Worm (Caenorhabditis elegans) whole organism, late embryonic: ENCODE data around the gene F19G12.9.
"Not testable (repeated sequence)": the region's sequence is repeated elsewhere in the genome, so short reads cannot be mapped to it uniquely, and the experiment has no call there.

Experiments
- C38D4.7 ChIP-seq: fragments of 200-800 bp; sonication (Bioruptor generic); optimal IDR thresholded peaks from 2 replicates; lab custom pipeline; 2018; ENCODE audit warnings: mild to moderate bottlenecking, missing genetic modification characterization, moderate library complexity, missing compliant biosample characterization
- K02D7.2 ChIP-seq: sonication (generic microtip); optimal IDR thresholded peaks from 2 replicates; lab custom pipeline; 2017; ENCODE audit warnings: mild to moderate bottlenecking, missing genetic modification characterization, missing compliant biosample characterization
- T23F11.4 ChIP-seq: fragments of 200-800 bp; sonication (Bioruptor generic); optimal IDR thresholded peaks from 2 replicates; lab custom pipeline; 2018; ENCODE audit warnings: mild to moderate bottlenecking, missing genetic modification characterization, missing compliant biosample characterization
- Y22D7AL.16 ChIP-seq: sonication (generic microtip); optimal IDR thresholded peaks from 2 replicates; lab custom pipeline; 2016; ENCODE audit warnings: missing genetic modification characterization, missing compliant biosample characterization
- ceh-19 ChIP-seq: fragments of 200-800 bp; sonication (Bioruptor generic); optimal IDR thresholded peaks from 2 replicates; lab custom pipeline; 2018; ENCODE audit warnings: mild to moderate bottlenecking, missing genetic modification characterization, missing compliant biosample characterization
- ceh-22 ChIP-seq: sonication (generic microtip); optimal IDR thresholded peaks from 2 replicates; lab custom pipeline; 2017; ENCODE audit warnings: missing biosample characterization, missing genetic modification characterization
- ceh-48 ChIP-seq: sonication (generic microtip); optimal IDR thresholded peaks from 2 replicates; lab custom pipeline; 2016; ENCODE audit warnings: missing genetic modification characterization, inconsistent platforms, missing compliant biosample characterization
- ceh-6 ChIP-seq: fragments of 200-800 bp; sonication (Bioruptor generic); optimal IDR thresholded peaks from 2 replicates; lab custom pipeline; 2018; ENCODE audit warnings: mild to moderate bottlenecking, missing genetic modification characterization, missing compliant biosample characterization
- che-1 ChIP-seq: sonication (generic microtip); optimal IDR thresholded peaks from 2 replicates; lab custom pipeline; 2016; ENCODE audit warnings: mild to moderate bottlenecking, missing genetic modification characterization, missing compliant biosample characterization
- dve-1 ChIP-seq: sonication (generic microtip); optimal IDR thresholded peaks from 2 replicates; lab custom pipeline; 2017; ENCODE audit warnings: antibody characterized with exemption, mild to moderate bottlenecking, missing genetic modification characterization, missing compliant biosample characterization
- ets-4 ChIP-seq: sonication (generic microtip); optimal IDR thresholded peaks from 2 replicates; lab custom pipeline; 2016; ENCODE audit warnings: missing genetic modification characterization, missing compliant biosample characterization
- fax-1 ChIP-seq: sonication (generic microtip); optimal IDR thresholded peaks from 2 replicates; lab custom pipeline; 2016; ENCODE audit warnings: missing genotype, missing genetic modification characterization, missing compliant biosample characterization
- fkh-10 ChIP-seq: fragments of 150-350 bp; optimal IDR thresholded peaks from 2 replicates; lab custom pipeline; 2014; ENCODE audit warnings: missing biosample characterization, missing genetic modification reagents, missing genetic modification characterization
- hlh-15 ChIP-seq: sonication (generic microtip); optimal IDR thresholded peaks from 2 replicates; lab custom pipeline; 2016; ENCODE audit warnings: missing genetic modification characterization, missing compliant biosample characterization
- hlh-8 ChIP-seq: sonication (generic microtip); optimal IDR thresholded peaks from 2 replicates; lab custom pipeline; 2016; ENCODE audit warnings: missing genotype, missing genetic modification characterization, missing compliant biosample characterization
- lim-6 ChIP-seq: sonication (generic microtip); optimal IDR thresholded peaks from 2 replicates; lab custom pipeline; 2016; ENCODE audit warnings: missing genetic modification characterization, missing compliant biosample characterization
- lin-11 ChIP-seq: fragments of 200-800 bp; sonication (Bioruptor generic); optimal IDR thresholded peaks from 2 replicates; lab custom pipeline; 2018; ENCODE audit warnings: mild to moderate bottlenecking, missing genetic modification characterization, missing compliant biosample characterization
- madf-2 ChIP-seq: sonication (generic microtip); optimal IDR thresholded peaks from 2 replicates; lab custom pipeline; 2017; ENCODE audit warnings: missing genetic modification characterization, missing compliant biosample characterization
- nfya-1 ChIP-seq: sonication (generic microtip); optimal IDR thresholded peaks from 2 replicates; lab custom pipeline; 2017; ENCODE audit warnings: missing genetic modification characterization, mild to moderate bottlenecking, missing compliant biosample characterization, antibody characterized with exemption, moderate library complexity
- nhr-11 ChIP-seq: fragments of 150-350 bp; optimal IDR thresholded peaks from 2 replicates; lab custom pipeline; 2014; ENCODE audit warnings: missing biosample characterization, missing genetic modification characterization
- nhr-232 ChIP-seq: sonication (generic microtip); optimal IDR thresholded peaks from 2 replicates; lab custom pipeline; 2016; ENCODE audit warnings: missing genetic modification characterization, missing compliant biosample characterization
- pag-3 ChIP-seq: sonication (generic microtip); optimal IDR thresholded peaks from 2 replicates; lab custom pipeline; 2016; ENCODE audit warnings: missing compliant biosample characterization, missing genetic modification characterization, borderline replicate concordance
- pat-9 ChIP-seq: fragments of 200-800 bp; sonication (Bioruptor generic); optimal IDR thresholded peaks from 2 replicates; lab custom pipeline; 2018; ENCODE audit warnings: mild to moderate bottlenecking, missing genetic modification characterization, moderate library complexity, missing compliant biosample characterization
- pha-2 ChIP-seq: sonication (generic microtip); optimal IDR thresholded peaks from 2 replicates; lab custom pipeline; 2017; ENCODE audit warnings: mild to moderate bottlenecking, missing genetic modification characterization, missing compliant biosample characterization
- pqm-1 ChIP-seq: sonication (generic microtip); optimal IDR thresholded peaks from 2 replicates; lab custom pipeline; 2016; ENCODE audit warnings: missing genetic modification characterization, missing compliant biosample characterization
- pros-1 ChIP-seq: fragments of 150-350 bp; optimal IDR thresholded peaks from 2 replicates; lab custom pipeline; 2014; ENCODE audit warnings: missing biosample characterization, missing genetic modification reagents, missing genetic modification characterization
- ref-2 ChIP-seq: sonication (generic microtip); optimal IDR thresholded peaks from 2 replicates; lab custom pipeline; 2016; ENCODE audit warnings: missing genetic modification characterization, missing compliant biosample characterization
- rnt-1 ChIP-seq: sonication (generic microtip); optimal IDR thresholded peaks from 2 replicates; lab custom pipeline; 2016; ENCODE audit warnings: missing genetic modification characterization, missing compliant biosample characterization
- sox-4 ChIP-seq: sonication (generic microtip); optimal IDR thresholded peaks from 2 replicates; lab custom pipeline; 2017; ENCODE audit warnings: mild to moderate bottlenecking, missing genetic modification characterization, inconsistent platforms, missing compliant biosample characterization
- syd-9 ChIP-seq: sonication (generic microtip); optimal IDR thresholded peaks from 2 replicates; lab custom pipeline; 2016; ENCODE audit warnings: mild to moderate bottlenecking, missing genetic modification characterization, moderate library complexity, missing compliant biosample characterization
- unc-42 ChIP-seq: sonication (generic microtip); optimal IDR thresholded peaks from 2 replicates; lab custom pipeline; 2016; ENCODE audit warnings: missing genotype, missing genetic modification characterization, missing compliant biosample characterization
- unc-55 ChIP-seq: sonication (generic microtip); optimal IDR thresholded peaks from 2 replicates; lab custom pipeline; 2017; ENCODE audit warnings: missing biosample characterization, missing genetic modification reagents, missing genetic modification characterization
- zip-5 ChIP-seq: sonication (generic microtip); optimal IDR thresholded peaks from 2 replicates; lab custom pipeline; 2016; ENCODE audit warnings: missing genetic modification characterization, missing compliant biosample characterization
- ztf-16 ChIP-seq: sonication (generic microtip); optimal IDR thresholded peaks from 2 replicates; lab custom pipeline; 2017; ENCODE audit warnings: missing genetic modification characterization, missing compliant biosample characterization

Gene F19G12.9

ce11 chrX:1401259-1401658 lies 17.8 kb upstream of the F19G12.9 start, which contains the start of gene ZK402.5:
TSS of gene ZK402.5 (minus strand) at chrX:1401359.
- TF ChIP-seq lim-6 (tag; lab: Kevin White, UChicago): no peak
- TF ChIP-seq pha-2: no peak
- no peak for TF ChIP-seq pag-3
- TF ChIP-seq unc-42 (tag; lab: Kevin White, UChicago): no peak
- TF ChIP-seq pat-9: no peak
- no peak for TF ChIP-seq hlh-15 (tag; lab: Kevin White, UChicago)
- TF ChIP-seq hlh-8 (tag; lab: Kevin White, UChicago): no peak
- no peak for TF ChIP-seq ztf-16
- TF ChIP-seq rnt-1 (tag; lab: Kevin White, UChicago): no peak
- TF ChIP-seq ceh-48 (tag; lab: Kevin White, UChicago): no peak
- TF ChIP-seq ets-4 (tag; lab: Kevin White, UChicago): no peak
- no peak for TF ChIP-seq unc-55 (GFP tag; lab: Kevin White, UChicago)
- TF ChIP-seq nhr-232: no peak
- no peak for TF ChIP-seq che-1 (tag; lab: Kevin White, UChicago)
- TF ChIP-seq, all 69 proteins: peak for 0

ce11 chrX:1403444-1403843 lies 15.6 kb upstream of the F19G12.9 start, which contains the start of gene ZK402.2:
TSS of gene ZK402.2 (plus strand) at chrX:1403744.
- TF ChIP-seq pag-3; lin-11 (tag; lab: Kevin White, UChicago); nfya-1 (tag; lab: Kevin White, UChicago): not testable (repeated sequence)
- TF ChIP-seq, all 69 proteins: peak for 0; not testable (repeated sequence) for 69

ce11 chrX:1403971-1404370 lies 15.0 kb upstream of the F19G12.9 start, which contains the start of gene ZK402.1:
TSS of gene ZK402.1 (plus strand) at chrX:1404271.
- TF ChIP-seq T23F11.4 (GFP tag; lab: Kevin White, UChicago); sox-4 (tag; lab: Kevin White, UChicago); fkh-10: not testable (repeated sequence)

ce11 chrX:1409224-1409623 lies 9.8 kb upstream of the F19G12.9 start:
- TF ChIP-seq lin-11 (tag; lab: Kevin White, UChicago): no peak
- TF ChIP-seq ref-2 (tag; lab: Kevin White, UChicago): no peak
- no peak for TF ChIP-seq madf-2 (tag; lab: Kevin White, UChicago)
- no peak for TF ChIP-seq unc-55 (GFP tag; lab: Kevin White, UChicago)
- TF ChIP-seq ceh-22 (tag; lab: Kevin White, UChicago): no peak
- TF ChIP-seq Y22D7AL.16 (tag; lab: Kevin White, UChicago): no peak
- TF ChIP-seq zip-5 (tag; lab: Kevin White, UChicago): no peak
- TF ChIP-seq fax-1: no peak
- TF ChIP-seq pros-1 (tag; lab: Kevin White, UChicago): no peak
- TF ChIP-seq hlh-8 (tag; lab: Kevin White, UChicago): no peak
- TF ChIP-seq syd-9 (tag; lab: Kevin White, UChicago): no peak
- no peak for TF ChIP-seq dve-1 (tag; lab: Kevin White, UChicago)
- no peak for TF ChIP-seq K02D7.2 (tag; lab: Kevin White, UChicago)

- TF ChIP-seq dve-1 (tag; lab: Kevin White, UChicago): no peak
- no peak for TF ChIP-seq pqm-1 (tag; lab: Kevin White, UChicago)
- TF ChIP-seq ceh-19 (GFP tag; lab: Kevin White, UChicago): no peak
- no peak for TF ChIP-seq ceh-6 (GFP tag; lab: Kevin White, UChicago)
- TF ChIP-seq nhr-11 (tag; lab: Kevin White, UChicago): no peak
- no peak for TF ChIP-seq unc-42 (tag; lab: Kevin White, UChicago)
- TF ChIP-seq lim-6 (tag; lab: Kevin White, UChicago): no peak
- no peak for TF ChIP-seq C38D4.7 (GFP tag; lab: Kevin White, UChicago)
- no peak for TF ChIP-seq fax-1
These were observed 8.5 kb upstream of the F19G12.9 start, which contains the start of gene abu-2 for ce11 chrX:1410552-1410951. TSS of gene abu-2 (minus strand) at chrX:1410652.
